Worm (Caenorhabditis elegans) whole organism, young adult: ENCODE results near the gene M02D8.3.

Source experiments
- B0019.2 ChIP-seq: fragments of 200-800 bp; sonication (Bioruptor generic); conservative IDR thresholded peaks from 2 replicates; pipeline ENCODE4 v1.3.6; 2022; ENCODE audit warnings: missing genetic modification reagents, missing genetic modification characterization, missing compliant biosample characterization
- ceh-40 ChIP-seq: fragments of 200-800 bp; sonication (Bioruptor generic); IDR thresholded peaks from 2 replicates; pipeline ENCODE4 v1.3.6; 2022; ENCODE audit warnings: missing genetic modification characterization, missing compliant biosample characterization
- chd-7 ChIP-seq: sonication (generic microtip); optimal IDR thresholded peaks from 2 replicates; lab custom pipeline; 2016; ENCODE audit warnings: mild to moderate bottlenecking, missing genetic modification characterization, moderate library complexity, missing compliant biosample characterization
- him-1 ChIP-seq: sonication (generic microtip); optimal IDR thresholded peaks from 2 replicates; lab custom pipeline; 2016; ENCODE audit warnings: missing genotype, missing genetic modification reagents, missing genetic modification characterization, missing compliant biosample characterization
- hmg-1.2 ChIP-seq: fragments of 200-800 bp; sonication (Bioruptor generic); IDR thresholded peaks from 2 replicates; pipeline ENCODE4 v1.3.6; 2022; ENCODE audit warnings: missing genetic modification reagents, missing genetic modification characterization, missing compliant biosample characterization
- madf-3 ChIP-seq: fragments of 200-800 bp; sonication (Bioruptor generic); IDR thresholded peaks from 2 replicates; pipeline ENCODE4 v1.3.6; 2022; ENCODE audit warnings: missing genetic modification reagents, missing genetic modification characterization, missing compliant biosample characterization
- nhr-90 ChIP-seq: sonication (generic microtip); optimal IDR thresholded peaks from 2 replicates; lab custom pipeline; 2016; ENCODE audit warnings: missing genotype, mild to moderate bottlenecking, missing genetic modification characterization, missing compliant biosample characterization
- pha-4 ChIP-seq: fragments of 150-350 bp; sonication (generic microtip); optimal IDR thresholded peaks from 2 replicates; lab custom pipeline; 2014; ENCODE audit warnings: missing biosample characterization, missing genetic modification reagents, missing genetic modification characterization
- rec-8 ChIP-seq, 2 experiments: sonication (generic microtip); optimal IDR thresholded peaks; 2 replicates each; lab custom pipeline; 2016; ENCODE audit warnings: mild to moderate bottlenecking in 2 of 2, missing genetic modification characterization in 2 of 2, missing genetic modification reagents in 2 of 2, missing genotype in 2 of 2, missing biosample characterization in 1 of 2, missing compliant biosample characterization in 1 of 2, moderate library complexity in 1 of 2
- sdz-38 ChIP-seq: sonication (generic microtip); optimal IDR thresholded peaks from 2 replicates; lab custom pipeline; 2016; ENCODE audit warnings: missing genotype, missing genetic modification characterization, missing compliant biosample characterization
- snpc-1.1 ChIP-seq: sonication (generic microtip); optimal IDR thresholded peaks from 2 replicates; lab custom pipeline; 2017; ENCODE audit warnings: missing genetic modification characterization, mild to moderate bottlenecking, missing compliant biosample characterization, antibody characterized with exemption, moderate library complexity, missing genotype, missing genetic modification reagents; ENCODE audit not compliant: insufficient read depth

ce11 chrX:8739373-8739772 lies 2.6 kb upstream of the M02D8.3 start, which contains the start of gene M02D8.2:
- TF ChIP-seq rec-8 (tag; optimal IDR thresholded peaks at IDR 0.05; lab: Kevin White, UChicago) (no peak), chd-7 (tag; lab: Kevin White, UChicago) (no peak), ceh-40 (GFP tag; lab: Robert Waterston, UW) (no peak), hmg-1.2 (GFP tag; lab: Robert Waterston, UW) (no peak), snpc-1.1 (no peak), nhr-90 (tag; lab: Kevin White, UChicago) (no peak), madf-3 (GFP tag; lab: Robert Waterston, UW) (no peak), him-1 (tag; lab: Kevin White, UChicago) (no peak), sdz-38 (tag; lab: Kevin White, UChicago) (no peak), pha-4 (tag; lab: Kevin White, UChicago) (no peak), B0019.2 (GFP tag; lab: Robert Waterston, UW) (no peak)
